Worm (Caenorhabditis elegans) whole organism, mixed stage, embryonic: ENCODE data around the gene C26H9A.4.
"Not testable (repeated sequence)": the region's sequence is repeated elsewhere in the genome, so short reads cannot be mapped to it uniquely, and the experiment has no call there.

Experiments used
- M03D4.4 ChIP-seq: sonication (generic microtip); optimal IDR thresholded peaks from 2 replicates; lab custom pipeline; 2017; ENCODE audit warnings: mild to moderate bottlenecking, missing genetic modification characterization, missing compliant biosample characterization
- bed-3 ChIP-seq: fragments of 200-800 bp; sonication (Bioruptor generic); optimal IDR thresholded peaks from 3 replicates; lab custom pipeline; 2018; ENCODE audit warnings: mild to moderate bottlenecking, missing genetic modification characterization, moderate library complexity, missing compliant biosample characterization
- blmp-1 ChIP-seq: fragments of 150-350 bp; optimal IDR thresholded peaks from 2 replicates; lab custom pipeline; 2014; ENCODE audit warnings: missing biosample characterization, missing genetic modification characterization
- ceh-39 ChIP-seq: fragments of 150-350 bp; optimal IDR thresholded peaks from 2 replicates; lab custom pipeline; 2014; ENCODE audit warnings: missing biosample characterization, missing genetic modification characterization
- ceh-43 ChIP-seq: fragments of 200-800 bp; sonication (Bioruptor generic); optimal IDR thresholded peaks from 2 replicates; lab custom pipeline; 2018; ENCODE audit warnings: mild to moderate bottlenecking, missing genetic modification characterization, moderate library complexity, missing compliant biosample characterization
- ceh-83 ChIP-seq: fragments of 200-800 bp; sonication (Bioruptor generic); optimal IDR thresholded peaks from 2 replicates; lab custom pipeline; 2018; ENCODE audit warnings: mild to moderate bottlenecking, missing genetic modification characterization, missing compliant biosample characterization
- ces-1 ChIP-seq: fragments of 150-350 bp; optimal IDR thresholded peaks from 2 replicates; lab custom pipeline; 2014; ENCODE audit warnings: missing biosample characterization, missing genetic modification reagents, missing genetic modification characterization
- cnd-1 ChIP-seq: fragments of 200-800 bp; sonication (Bioruptor generic); optimal IDR thresholded peaks from 2 replicates; lab custom pipeline; 2018; ENCODE audit warnings: mild to moderate bottlenecking, missing genetic modification characterization, missing compliant biosample characterization
- drap-1 ChIP-seq: fragments of 200-800 bp; sonication (Bioruptor generic); optimal IDR thresholded peaks from 3 replicates; lab custom pipeline; 2018; ENCODE audit warnings: mild to moderate bottlenecking, missing genetic modification characterization, missing compliant biosample characterization
- elt-3 ChIP-seq: fragments of 150-350 bp; optimal IDR thresholded peaks from 2 replicates; lab custom pipeline; 2014; ENCODE audit warnings: missing biosample characterization, missing genetic modification characterization
- flh-1 ChIP-seq: fragments of 200-800 bp; sonication (Bioruptor generic); optimal IDR thresholded peaks from 2 replicates; lab custom pipeline; 2018; ENCODE audit warnings: mild to moderate bottlenecking, missing genetic modification characterization, moderate library complexity, missing compliant biosample characterization
- ham-2 ChIP-seq: fragments of 200-800 bp; sonication (Bioruptor generic); optimal IDR thresholded peaks from 2 replicates; lab custom pipeline; 2018; ENCODE audit warnings: mild to moderate bottlenecking, missing genetic modification characterization, missing compliant biosample characterization
- hlh-1 ChIP-seq: fragments of 150-350 bp; optimal IDR thresholded peaks from 2 replicates; lab custom pipeline; 2014; ENCODE audit warnings: missing biosample characterization, missing genetic modification reagents, missing genetic modification characterization
- lin-13 ChIP-seq: fragments of 150-350 bp; optimal IDR thresholded peaks from 2 replicates; lab custom pipeline; 2014; ENCODE audit warnings: missing biosample characterization, missing genetic modification characterization
- lin-32 ChIP-seq: fragments of 200-800 bp; sonication (Bioruptor generic); optimal IDR thresholded peaks from 2 replicates; lab custom pipeline; 2018; ENCODE audit warnings: mild to moderate bottlenecking, missing genetic modification characterization, missing compliant biosample characterization
- lsy-2 ChIP-seq: fragments of 150-350 bp; optimal IDR thresholded peaks from 2 replicates; lab custom pipeline; 2014; ENCODE audit warnings: missing biosample characterization, missing genetic modification characterization
- mab-5 ChIP-seq: fragments of 150-350 bp; optimal IDR thresholded peaks from 2 replicates; lab custom pipeline; 2014; ENCODE audit warnings: missing biosample characterization, missing genetic modification characterization
- mep-1 ChIP-seq: fragments of 150-350 bp; optimal IDR thresholded peaks from 2 replicates; lab custom pipeline; 2017; ENCODE audit warnings: missing biosample characterization, missing genetic modification reagents, missing genetic modification characterization, inconsistent platforms
- mls-2 ChIP-seq: sonication (generic microtip); optimal IDR thresholded peaks from 2 replicates; lab custom pipeline; 2016; ENCODE audit warnings: mild to moderate bottlenecking, missing genetic modification characterization, moderate library complexity, missing compliant biosample characterization
- nhr-12 ChIP-seq: fragments of 150-350 bp; optimal IDR thresholded peaks from 2 replicates; lab custom pipeline; 2014; ENCODE audit warnings: missing biosample characterization, missing genetic modification characterization
- nhr-2 ChIP-seq: fragments of 150-350 bp; optimal IDR thresholded peaks from 2 replicates; lab custom pipeline; 2014; ENCODE audit warnings: missing biosample characterization, missing genetic modification characterization
- nhr-237 ChIP-seq: fragments of 150-350 bp; optimal IDR thresholded peaks from 2 replicates; lab custom pipeline; 2014; ENCODE audit warnings: missing biosample characterization, missing genetic modification characterization
- nhr-28 ChIP-seq: fragments of 150-350 bp; optimal IDR thresholded peaks from 2 replicates; lab custom pipeline; 2014; ENCODE audit warnings: missing biosample characterization, missing genetic modification characterization
- nhr-76 ChIP-seq: sonication (generic microtip); optimal IDR thresholded peaks from 2 replicates; lab custom pipeline; 2017; ENCODE audit warnings: missing biosample characterization, missing genetic modification characterization
- pha-4 ChIP-seq: fragments of 150-350 bp; optimal IDR thresholded peaks from 2 replicates; lab custom pipeline; 2018; ENCODE audit warnings: missing biosample characterization, missing genetic modification reagents, missing genetic modification characterization
- sem-2 ChIP-seq: fragments of 200-800 bp; sonication (Bioruptor generic); optimal IDR thresholded peaks from 2 replicates; lab custom pipeline; 2018; ENCODE audit warnings: mild to moderate bottlenecking, missing genetic modification characterization, missing compliant biosample characterization
- snpc-4 ChIP-seq: fragments of 150-350 bp; optimal IDR thresholded peaks from 2 replicates; lab custom pipeline; 2014; ENCODE audit warnings: missing biosample characterization, missing genetic modification characterization
- sptf-1 ChIP-seq: sonication (generic microtip); optimal IDR thresholded peaks from 2 replicates; lab custom pipeline; 2017; ENCODE audit warnings: mild to moderate bottlenecking, missing genetic modification characterization, moderate library complexity, missing compliant biosample characterization
- tbx-8 ChIP-seq: fragments of 200-800 bp; sonication (Bioruptor generic); optimal IDR thresholded peaks from 2 replicates; lab custom pipeline; 2018; ENCODE audit warnings: mild to moderate bottlenecking, missing genetic modification characterization, moderate library complexity, missing compliant biosample characterization
- unc-120 ChIP-seq: sonication (generic microtip); optimal IDR thresholded peaks from 2 replicates; lab custom pipeline; 2017; ENCODE audit warnings: missing genetic modification characterization, missing compliant biosample characterization; ENCODE audit not compliant: poor library complexity, severe bottlenecking
- unc-39 ChIP-seq: fragments of 150-350 bp; optimal IDR thresholded peaks from 2 replicates; lab custom pipeline; 2014; ENCODE audit warnings: missing biosample characterization, missing genetic modification characterization
- unc-62 ChIP-seq: fragments of 150-350 bp; optimal IDR thresholded peaks from 2 replicates; lab custom pipeline; 2014; ENCODE audit warnings: missing biosample characterization, missing genetic modification reagents, missing genetic modification characterization
- zip-8 ChIP-seq: fragments of 150-350 bp; optimal IDR thresholded peaks from 2 replicates; lab custom pipeline; 2014; ENCODE audit warnings: missing biosample characterization, missing genetic modification characterization
- ztf-11 ChIP-seq: fragments of 150-350 bp; optimal IDR thresholded peaks from 2 replicates; lab custom pipeline; 2014; ENCODE audit warnings: missing biosample characterization, missing genetic modification characterization

C26H9A.4 gene

DNA sequence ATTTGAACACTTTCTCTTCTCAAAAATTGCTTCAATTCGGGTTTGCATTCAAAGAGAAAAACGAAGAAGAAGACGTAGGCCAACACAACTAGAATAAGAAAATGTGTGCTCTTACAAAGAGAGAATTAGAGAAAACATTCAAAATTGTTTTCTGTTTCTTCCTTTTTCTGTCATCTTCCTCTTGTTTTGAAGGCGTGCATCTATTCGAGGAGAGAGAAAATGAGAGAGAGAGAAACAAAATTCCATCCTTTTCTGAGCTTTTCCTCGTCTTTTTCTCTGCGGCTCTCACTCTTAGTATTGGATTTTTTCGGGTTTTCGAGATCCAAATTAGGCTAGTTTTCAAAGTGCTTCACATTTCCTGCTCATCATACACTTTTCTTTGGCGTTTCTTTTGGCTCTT, 1.6 kb upstream of the C26H9A.4 start:
- TF ChIP-seq cnd-1 (tag; lab: Kevin White, UChicago) = no peak
- peak; percentile 93 for TF ChIP-seq ces-1 (GFP tag; lab: Kevin White, UChicago)
- TF ChIP-seq lin-13 (tag; lab: Kevin White, UChicago) = no peak
- TF ChIP-seq, all 35 proteins: peak for 1

DNA sequence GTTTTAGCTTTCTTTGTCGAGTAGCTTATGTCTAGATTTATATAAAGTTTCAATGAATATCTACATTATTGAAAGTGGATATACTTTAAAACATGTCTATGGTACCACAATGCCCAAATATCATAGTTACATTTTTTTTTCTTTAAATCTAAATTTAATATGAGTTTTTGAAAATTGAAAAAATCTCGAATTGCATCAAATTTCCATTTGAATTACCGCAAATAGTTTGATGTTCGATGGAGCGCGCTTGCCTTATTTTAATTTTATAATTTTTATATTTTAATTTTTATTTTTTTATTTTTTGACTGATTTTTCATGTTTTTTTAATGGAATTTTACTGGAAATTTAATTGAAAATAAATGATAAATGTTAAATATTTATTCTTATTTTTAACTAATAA, 21.5 kb downstream of the C26H9A.4 start, which contains the start of gene T23B5.4:
Gene T23B5.4, plus strand, starts transcription at position 301 of the 400 bp plus-strand sequence.
- TF ChIP-seq nhr-12 (tag; lab: Kevin White, UChicago) (no peak), M03D4.4 (tag; lab: Kevin White, UChicago) (no peak), lin-32 (GFP tag; lab: Kevin White, UChicago) (no peak), blmp-1 (tag; lab: Kevin White, UChicago) (no peak), ceh-83 (GFP tag; lab: Kevin White, UChicago) (no peak), tbx-8 (GFP tag; lab: Kevin White, UChicago) (no peak)

DNA sequence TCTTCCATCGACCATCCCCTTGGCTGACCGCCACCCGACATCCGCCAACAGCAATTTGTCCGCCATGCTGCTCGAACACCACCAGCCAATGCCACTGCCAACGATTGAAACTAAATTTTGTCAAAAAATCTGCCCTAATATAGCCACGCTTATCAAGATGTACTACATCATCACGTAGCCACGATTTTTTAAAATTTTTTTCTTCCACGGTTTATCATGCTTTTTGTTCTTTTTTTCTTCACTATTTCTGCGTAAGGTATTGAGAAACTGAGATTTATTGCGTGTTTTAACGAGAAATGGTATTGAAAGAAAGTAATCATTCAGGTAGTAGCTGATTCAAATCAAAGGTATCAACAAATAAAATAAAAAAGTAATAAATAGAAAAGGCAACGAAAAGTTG, 23.9 kb downstream of the C26H9A.4 start, which contains the start of gene T23B5.6:
Gene T23B5.6, minus strand, starts transcription at position 101 of the 400 bp plus-strand sequence.
- TF ChIP-seq lin-13 (tag; lab: Kevin White, UChicago); ceh-39 (tag; lab: Kevin White, UChicago); sem-2 (GFP tag; lab: Kevin White, UChicago): not testable (repeated sequence)

DNA sequence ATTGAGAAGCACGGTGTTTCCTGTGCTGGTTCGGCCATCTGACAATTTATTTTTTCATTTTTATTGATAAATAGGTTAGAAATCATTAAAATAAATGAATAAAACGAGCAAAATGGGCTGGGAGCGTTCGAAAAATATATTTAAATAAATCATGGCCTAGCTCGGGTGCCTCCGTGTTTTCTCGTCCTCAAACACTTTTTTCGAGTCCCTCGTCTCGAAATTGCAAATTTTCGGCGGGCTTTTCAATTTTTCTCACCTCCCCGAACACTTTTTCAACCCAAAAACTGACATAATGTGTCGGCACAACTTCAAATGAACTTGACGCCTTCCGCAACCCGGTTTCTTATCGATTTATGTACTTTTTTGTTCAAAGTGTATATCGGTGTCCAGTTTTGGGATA, 31.1 kb downstream of the C26H9A.4 start, which contains the start of gene prmt-9:
Gene prmt-9, minus strand, starts transcription at position 38 of the 400 bp plus-strand sequence.
- TF ChIP-seq mls-2 (tag; lab: Kevin White, UChicago) (no peak), nhr-76 (no peak), M03D4.4 (tag; lab: Kevin White, UChicago) (no peak), flh-1 (GFP tag; lab: Kevin White, UChicago) (no peak), sptf-1 (tag; lab: Kevin White, UChicago) (no peak), nhr-2 (tag; lab: Kevin White, UChicago) (no peak), unc-120 (tag; lab: Kevin White, UChicago) (no peak), bed-3 (no peak), nhr-237 (tag; lab: Kevin White, UChicago) (no peak), mab-5 (tag; lab: Kevin White, UChicago) (no peak), blmp-1 (tag; lab: Kevin White, UChicago) (no peak), lin-32 (GFP tag; lab: Kevin White, UChicago) (no peak), ceh-39 (tag; lab: Kevin White, UChicago) (no peak), unc-39 (tag; lab: Kevin White, UChicago) (no peak)

DNA sequence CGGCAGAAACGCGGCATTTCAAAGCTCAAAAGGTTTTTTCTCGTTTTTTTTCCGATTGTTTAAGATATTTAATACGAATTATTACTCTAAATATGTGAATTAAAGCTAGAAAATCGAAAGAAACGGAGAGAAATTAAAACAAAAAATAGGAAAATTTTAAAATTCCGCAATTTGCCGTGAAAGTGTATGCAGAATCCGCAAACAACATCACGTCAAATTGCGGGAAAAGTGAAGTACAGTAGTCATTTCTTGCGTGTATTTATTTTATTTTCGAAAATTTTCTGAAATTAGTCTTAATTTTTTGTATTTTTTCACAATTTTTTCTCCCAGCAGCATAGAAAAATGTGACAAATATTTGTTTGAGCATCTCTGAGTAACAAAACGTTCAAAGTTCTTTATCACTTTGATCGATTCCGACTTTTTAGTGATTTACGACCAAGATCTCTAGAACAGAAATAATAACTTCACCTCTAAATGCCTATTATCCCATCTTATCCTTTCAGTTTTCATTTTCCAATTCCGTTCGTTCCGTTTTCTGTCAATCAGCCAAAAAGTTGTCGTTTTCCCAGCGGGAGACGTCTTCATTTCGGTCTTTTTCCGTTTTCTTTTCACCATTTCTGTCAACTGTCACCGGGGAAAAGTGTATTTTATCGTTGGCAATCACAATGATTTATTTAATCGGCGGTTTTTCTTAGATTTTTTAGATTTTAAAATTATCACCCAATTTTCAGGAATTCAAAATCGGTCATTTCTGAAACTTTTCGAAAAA, 31.8 kb downstream of the C26H9A.4 start:
- TF ChIP-seq mab-5 (tag; lab: Kevin White, UChicago) (no peak), blmp-1 (tag; lab: Kevin White, UChicago) (peak; percentile 5)

DNA sequence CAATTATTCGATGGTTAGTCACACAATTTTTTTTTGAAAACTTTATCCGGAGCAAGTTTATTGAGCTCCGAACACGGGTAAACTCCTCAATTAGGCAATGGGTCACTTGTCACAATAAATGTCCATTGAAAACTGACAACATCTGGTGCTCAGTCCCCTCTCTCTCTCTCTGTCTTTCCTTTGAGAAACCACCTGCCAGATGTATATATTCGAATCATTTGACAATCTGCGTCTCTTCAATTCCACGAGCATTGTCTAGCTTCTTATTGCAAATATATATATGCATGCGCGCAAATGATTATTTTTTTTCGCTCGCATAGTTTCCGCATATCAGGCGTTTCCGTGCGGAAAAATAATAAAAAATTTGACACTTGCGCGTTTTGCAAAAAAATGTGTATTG, 32.6 kb downstream of the C26H9A.4 start:
- TF ChIP-seq ceh-39 (tag; lab: Kevin White, UChicago) (no peak), unc-62 (GFP tag; lab: Kevin White, UChicago) (peak; percentile 70), lsy-2 (tag; lab: Kevin White, UChicago) (no peak), hlh-1 (peak; percentile 58), snpc-4 (tag; lab: Kevin White, UChicago) (no peak), mls-2 (tag; lab: Kevin White, UChicago) (no peak), ces-1 (GFP tag; lab: Kevin White, UChicago) (peak; percentile 20), nhr-237 (tag; lab: Kevin White, UChicago) (no peak), unc-120 (tag; lab: Kevin White, UChicago) (no peak), unc-39 (tag; lab: Kevin White, UChicago) (no peak), nhr-12 (tag; lab: Kevin White, UChicago) (no peak), ceh-43 (GFP tag; lab: Kevin White, UChicago) (no peak), lin-13 (tag; lab: Kevin White, UChicago) (no peak), elt-3 (no peak), blmp-1 (tag; lab: Kevin White, UChicago) (no peak), nhr-76 (no peak), nhr-2 (tag; lab: Kevin White, UChicago) (peak; percentile 46), ham-2 (GFP tag; lab: Kevin White, UChicago) (no peak), drap-1 (GFP tag; lab: Kevin White, UChicago) (no peak), zip-8 (tag; lab: Kevin White, UChicago) (no peak), lin-32 (GFP tag; lab: Kevin White, UChicago) (peak; percentile 75), tbx-8 (GFP tag; lab: Kevin White, UChicago) (no peak), ztf-11 (no peak), mep-1 (tag; lab: Kevin White, UChicago) (peak; percentile 30), sptf-1 (tag; lab: Kevin White, UChicago) (no peak), pha-4 (tag; lab: Kevin White, UChicago) (no peak), bed-3 (no peak), sem-2 (GFP tag; lab: Kevin White, UChicago) (no peak), mab-5 (tag; lab: Kevin White, UChicago) (no peak), flh-1 (GFP tag; lab: Kevin White, UChicago) (no peak), ceh-83 (GFP tag; lab: Kevin White, UChicago) (no peak), nhr-28 (tag; lab: Kevin White, UChicago) (no peak), cnd-1 (tag; lab: Kevin White, UChicago) (peak; percentile 85), M03D4.4 (tag; lab: Kevin White, UChicago) (no peak)
